Fruit fly (Drosophila melanogaster) whole organism, prepupa: ENCODE measurements around the gene CG32073.

Experiments used
- Blimp-1 ChIP-seq: fragments of 200-800 bp; sonication (Bioruptor generic); optimal IDR thresholded peaks from 3 replicates; lab custom pipeline; 2017; ENCODE audit warnings: missing biosample characterization, missing genetic modification characterization, mild to moderate bottlenecking, moderate library complexity, missing genetic modification reagents
- CG11294 ChIP-seq: fragments of 200-800 bp; sonication (Bioruptor generic); IDR thresholded peaks from 2 replicates; pipeline ENCODE4 v1.3.6; 2022; ENCODE audit warnings: missing biosample characterization, missing genetic modification characterization
- CG11762 ChIP-seq: fragments of 200-800 bp; sonication (Bioruptor generic); optimal IDR thresholded peaks from 3 replicates; lab custom pipeline; 2016; ENCODE audit warnings: missing biosample characterization, missing genetic modification characterization; ENCODE audit not compliant: insufficient read depth
- CG15336 ChIP-seq: fragments of 200-800 bp; sonication (Bioruptor generic); IDR thresholded peaks from 2 replicates; pipeline ENCODE4 v1.3.6; 2022; ENCODE audit warnings: missing biosample characterization, missing genetic modification characterization
- CG34406 ChIP-seq: fragments of 200-800 bp; sonication (Bioruptor generic); optimal IDR thresholded peaks from 3 replicates; lab custom pipeline; 2016; ENCODE audit warnings: missing biosample characterization, missing genetic modification characterization
- CG6854 ChIP-seq: fragments of 200-800 bp; sonication (Bioruptor generic); optimal IDR thresholded peaks from 2 replicates; lab custom pipeline; 2017; ENCODE audit warnings: missing biosample characterization, mild to moderate bottlenecking, missing genetic modification characterization
- Sox15 ChIP-seq: fragments of 200-800 bp; sonication (Bioruptor generic); optimal IDR thresholded peaks from 3 replicates; lab custom pipeline; 2016; ENCODE audit warnings: missing biosample characterization, missing genetic modification characterization
- dac ChIP-seq: fragments of 200-800 bp; sonication (Bioruptor generic); optimal IDR thresholded peaks from 2 replicates; lab custom pipeline; 2017; ENCODE audit warnings: missing biosample characterization, mild to moderate bottlenecking, missing genetic modification characterization
- fd85E ChIP-seq: fragments of 200-800 bp; sonication (Bioruptor generic); optimal IDR thresholded peaks from 3 replicates; lab custom pipeline; 2016; ENCODE audit warnings: missing biosample characterization, missing genetic modification characterization
- ss ChIP-seq, 2 experiments: fragments of 200-800 bp; sonication (Bioruptor generic); optimal IDR thresholded peaks; 2 replicates in 1 of 2; 3 replicates in 1 of 2; lab custom pipeline; 2017 to 2018; ENCODE audit warnings: mild to moderate bottlenecking in 2 of 2, missing biosample characterization in 2 of 2, missing genetic modification characterization in 2 of 2, moderate library complexity in 1 of 2

dm6 chr3L:11064689-11065088 lies 42.7 kb downstream of the CG32073 start, which contains the start of the genes CG32075, CG45101 and SuUR:
- TF ChIP-seq CG11294 (GFP tag; lab: Robert Waterston, UW): peak; percentile 80; the same call in 1 of the 2 replicates
- peak; percentile 82 for TF ChIP-seq Sox15
- no peak for TF ChIP-seq CG6854
- peak; percentile 52 for TF ChIP-seq dac (GFP tag; lab: Kevin White, UChicago)
- TF ChIP-seq Blimp-1 (GFP tag; lab: Kevin White, UChicago): no peak
- peak; percentile 7 to 67 for TF ChIP-seq ss (GFP tag; optimal IDR thresholded peaks at IDR 0.05; lab: Kevin White, UChicago)
- TF ChIP-seq CG34406 (GFP tag; lab: Kevin White, UChicago): peak; percentile 82
- TF ChIP-seq fd85E: no peak
- TF ChIP-seq CG15336 (GFP tag; lab: Robert Waterston, UW): peak; percentile 75
- TF ChIP-seq CG11762 (GFP tag; lab: Kevin White, UChicago): peak; percentile 66
